Worm (Caenorhabditis elegans): ENCODE data around the gene T22B7.3.

ce11 chrX:5641315-5641714 lies 5.9 kb upstream of the T22B7.3 start, which contains the start of gene T22B7.4:
- no peak for TF ChIP-seq lin-39 (tag; optimal IDR thresholded peaks at IDR 0.05)
- no peak for TF ChIP-seq nhr-77 (tag; optimal IDR thresholded peaks at IDR 0.05)
- no peak for TF ChIP-seq nhr-25 (tag; optimal IDR thresholded peaks at IDR 0.05)
- TF ChIP-seq snpc-4 (tag; optimal IDR thresholded peaks at IDR 0.05): no peak
- no peak for TF ChIP-seq elt-3 (tag; optimal IDR thresholded peaks at IDR 0.05)
- no peak for TF ChIP-seq unc-39 (tag; optimal IDR thresholded peaks at IDR 0.05)
- no peak for TF ChIP-seq nhr-76 (tag; optimal IDR thresholded peaks at IDR 0.05)
- no peak for TF ChIP-seq fkh-10 (GFP tag; optimal IDR thresholded peaks at IDR 0.05)
- TF ChIP-seq aly-2 (tag; optimal IDR thresholded peaks at IDR 0.05): no peak
- no peak for TF ChIP-seq tbx-2 (tag; optimal IDR thresholded peaks at IDR 0.05)
- TF ChIP-seq nfya-1 (tag; optimal IDR thresholded peaks at IDR 0.05; ENCODE audit: insufficient read depth): no peak

All from whole organism, L3 larva.